Worm (Caenorhabditis elegans) whole organism, midembryonic: ENCODE data around the gene sre-1.

Experiments
- cog-1 ChIP-seq: sonication (generic microtip); optimal IDR thresholded peaks from 2 replicates; lab custom pipeline; 2016; ENCODE audit warnings: missing genetic modification characterization, missing compliant biosample characterization
- flt-1 ChIP-seq: fragments of 200-800 bp; sonication (Bioruptor generic); IDR thresholded peaks from 2 replicates; pipeline ENCODE4 v1.3.6; 2022; ENCODE audit warnings: missing genetic modification characterization, missing compliant biosample characterization
- klf-2 ChIP-seq: fragments of 200-800 bp; sonication (Bioruptor generic); conservative IDR thresholded peaks from 2 replicates; pipeline ENCODE4 v1.3.6; 2022; ENCODE audit warnings: missing genetic modification reagents, missing genetic modification characterization, missing compliant biosample characterization
- med-1 ChIP-seq: sonication (generic microtip); optimal IDR thresholded peaks from 2 replicates; lab custom pipeline; 2017; ENCODE audit warnings: missing genetic modification characterization, mild to moderate bottlenecking, missing compliant biosample characterization, antibody characterized with exemption, missing genetic modification reagents; ENCODE audit not compliant: insufficient read depth
- ref-1 ChIP-seq: fragments of 200-800 bp; sonication (Bioruptor generic); conservative IDR thresholded peaks from 2 replicates; pipeline ENCODE4 v1.3.6; 2022; ENCODE audit warnings: missing genetic modification reagents, missing genetic modification characterization, missing compliant biosample characterization
- tab-1 ChIP-seq: fragments of 200-800 bp; sonication (Bioruptor generic); IDR thresholded peaks from 2 replicates; pipeline ENCODE4 v1.3.6; 2022; ENCODE audit warnings: missing genetic modification characterization, missing compliant biosample characterization
- ztf-23 ChIP-seq: fragments of 200-800 bp; sonication (Bioruptor generic); IDR thresholded peaks from 2 replicates; pipeline ENCODE4 v1.3.6; 2022; ENCODE audit warnings: missing genetic modification reagents, missing genetic modification characterization, missing compliant biosample characterization

- TF ChIP-seq flt-1 (GFP tag; lab: Robert Waterston, UW) (no peak), klf-2 (no peak), med-1 (GFP tag; lab: Kevin White, UChicago) (no peak), ref-1 (GFP tag; lab: Robert Waterston, UW) (no peak), tab-1 (GFP tag; lab: Robert Waterston, UW) (no peak), ztf-23 (GFP tag; lab: Robert Waterston, UW) (no peak), cog-1 (tag; lab: Kevin White, UChicago) (no peak)
Measured at ce11 chrII:7753500-7753899, 44.0 kb downstream of the sre-1 start, which contains the start of gene trx-1.
